Fruit fly (Drosophila melanogaster): ENCODE data around the gene CG14423.

Gene CG14423

dm6 chrX:2949114-2949513 is 3.9 kb downstream of the CG14423 start:
- no peak for TF ChIP-seq tj (GFP tag; optimal IDR thresholded peaks at IDR 0.05)
- TF ChIP-seq Crg-1 (GFP tag; optimal IDR thresholded peaks at IDR 0.05), result no peak
- TF ChIP-seq Hr96 (GFP tag; optimal IDR thresholded peaks at IDR 0.05), result peak; percentile 15
- no peak for TF ChIP-seq CG33017 (tag; optimal IDR thresholded peaks at IDR 0.05)
- TF ChIP-seq pad (GFP tag; optimal IDR thresholded peaks at IDR 0.05), result no peak
- no peak for TF ChIP-seq toe (GFP tag; optimal IDR thresholded peaks at IDR 0.05)
- TF ChIP-seq bab1 (GFP tag; optimal IDR thresholded peaks at IDR 0.05), result peak; percentile 7
- no peak for TF ChIP-seq CG12768 (GFP tag; optimal IDR thresholded peaks at IDR 0.05)
- no peak for TF ChIP-seq cnc (optimal IDR thresholded peaks at IDR 0.05)
- TF ChIP-seq Clk (GFP tag; optimal IDR thresholded peaks at IDR 0.05), result no peak
- no peak for TF ChIP-seq ovo (GFP tag; optimal IDR thresholded peaks at IDR 0.05)
- TF ChIP-seq kay (GFP tag; ENCODE audit: borderline replicate concordance), result peak; percentile 70
- no peak for TF ChIP-seq CG11617 (GFP tag; optimal IDR thresholded peaks at IDR 0.05)
- TF ChIP-seq CG7101 (tag; optimal IDR thresholded peaks at IDR 0.05), result no peak
- TF ChIP-seq cic (GFP tag; optimal IDR thresholded peaks at IDR 0.05), result no peak
- TF ChIP-seq CG1620 (GFP tag; optimal IDR thresholded peaks at IDR 0.05), result no peak
- no peak for TF ChIP-seq CG5204 (GFP tag; optimal IDR thresholded peaks at IDR 0.05)
- TF ChIP-seq CG7045 (GFP tag; optimal IDR thresholded peaks at IDR 0.05), result no peak
- no peak for TF ChIP-seq CG14711 (tag; optimal IDR thresholded peaks at IDR 0.05)

- TF ChIP-seq ovo (GFP tag; optimal IDR thresholded peaks at IDR 0.05), result no peak
- no peak for TF ChIP-seq CG7101 (tag; optimal IDR thresholded peaks at IDR 0.05)
- TF ChIP-seq CG1620 (GFP tag; optimal IDR thresholded peaks at IDR 0.05), result no peak
- no peak for TF ChIP-seq cic (GFP tag; optimal IDR thresholded peaks at IDR 0.05)
- TF ChIP-seq pad (GFP tag; optimal IDR thresholded peaks at IDR 0.05), result no peak
- TF ChIP-seq CG14711 (tag; optimal IDR thresholded peaks at IDR 0.05), result no peak
- TF ChIP-seq Mnt (GFP tag; optimal IDR thresholded peaks at IDR 0.05), result no peak
- no peak for TF ChIP-seq Crg-1 (GFP tag; optimal IDR thresholded peaks at IDR 0.05)
- no peak for TF ChIP-seq CG33017 (tag; optimal IDR thresholded peaks at IDR 0.05)
Measured at dm6 chrX:2951637-2952036, 6.4 kb downstream of the CG14423 start.

- TF ChIP-seq pad (GFP tag; optimal IDR thresholded peaks at IDR 0.05) (no peak), Crg-1 (GFP tag; optimal IDR thresholded peaks at IDR 0.05) (no peak), CG7045 (GFP tag; optimal IDR thresholded peaks at IDR 0.05) (no peak), CG12768 (GFP tag; optimal IDR thresholded peaks at IDR 0.05) (no peak), CG1620 (GFP tag; optimal IDR thresholded peaks at IDR 0.05) (no peak), CG11617 (GFP tag; optimal IDR thresholded peaks at IDR 0.05) (no peak), CG14711 (tag; optimal IDR thresholded peaks at IDR 0.05) (no peak), CG33017 (tag; optimal IDR thresholded peaks at IDR 0.05) (no peak), cnc (optimal IDR thresholded peaks at IDR 0.05) (no peak), ovo (GFP tag; optimal IDR thresholded peaks at IDR 0.05) (no peak)
Measured at dm6 chrX:2956641-2957040, 11.4 kb downstream of the CG14423 start.

dm6 chrX:2963171-2963570 is 18.0 kb downstream of the CG14423 start:
- TF ChIP-seq CG12768 (GFP tag; optimal IDR thresholded peaks at IDR 0.05), result no peak
- TF ChIP-seq CG33017 (tag; optimal IDR thresholded peaks at IDR 0.05), result no peak
- TF ChIP-seq CG5204 (GFP tag; optimal IDR thresholded peaks at IDR 0.05), result no peak
- no peak for TF ChIP-seq CG7045 (GFP tag; optimal IDR thresholded peaks at IDR 0.05)
- no peak for TF ChIP-seq toe (GFP tag; optimal IDR thresholded peaks at IDR 0.05)
- no peak for TF ChIP-seq CG14711 (tag; optimal IDR thresholded peaks at IDR 0.05)
- no peak for TF ChIP-seq cic (GFP tag; optimal IDR thresholded peaks at IDR 0.05)
- TF ChIP-seq pad (GFP tag; optimal IDR thresholded peaks at IDR 0.05), result no peak
- TF ChIP-seq ovo (GFP tag; optimal IDR thresholded peaks at IDR 0.05), result no peak

- TF ChIP-seq cnc (optimal IDR thresholded peaks at IDR 0.05), result no peak
Measured at dm6 chrX:2963790-2964335, 18.7 kb downstream of the CG14423 start.

dm6 chrX:2964678-2965231 is 19.6 kb downstream of the CG14423 start:
- TF ChIP-seq CG1620 (GFP tag; optimal IDR thresholded peaks at IDR 0.05) (no peak), Hr96 (GFP tag; optimal IDR thresholded peaks at IDR 0.05) (no peak)

dm6 chrX:2969039-2969438 is 23.8 kb downstream of the CG14423 start:
- TF ChIP-seq pad (GFP tag; optimal IDR thresholded peaks at IDR 0.05) (no peak), CG1620 (GFP tag; optimal IDR thresholded peaks at IDR 0.05) (no peak), CG33017 (tag; optimal IDR thresholded peaks at IDR 0.05) (no peak), CG7045 (GFP tag; optimal IDR thresholded peaks at IDR 0.05) (no peak), Hr96 (GFP tag; optimal IDR thresholded peaks at IDR 0.05) (no peak), ovo (GFP tag; optimal IDR thresholded peaks at IDR 0.05) (no peak), bab1 (GFP tag; optimal IDR thresholded peaks at IDR 0.05) (no peak), Clk (GFP tag; optimal IDR thresholded peaks at IDR 0.05) (no peak), CG12768 (GFP tag; optimal IDR thresholded peaks at IDR 0.05) (no peak), cic (GFP tag; optimal IDR thresholded peaks at IDR 0.05) (no peak), cnc (optimal IDR thresholded peaks at IDR 0.05) (no peak), CG14711 (tag; optimal IDR thresholded peaks at IDR 0.05) (no peak), CG7101 (tag; optimal IDR thresholded peaks at IDR 0.05) (no peak), kay (GFP tag; ENCODE audit: borderline replicate concordance) (no peak), Mnt (GFP tag; optimal IDR thresholded peaks at IDR 0.05) (no peak), CG5204 (GFP tag; optimal IDR thresholded peaks at IDR 0.05) (no peak), CG11617 (GFP tag; optimal IDR thresholded peaks at IDR 0.05) (no peak), tj (GFP tag; optimal IDR thresholded peaks at IDR 0.05) (no peak), toe (GFP tag; optimal IDR thresholded peaks at IDR 0.05) (no peak)
